Fruit fly (Drosophila melanogaster) whole organism, embryonic: Measurements from ENCODE around the gene CG43138.

Experiments
- Atf-2 ChIP-seq: fragments of 200-800 bp; sonication (Bioruptor generic); optimal IDR thresholded peaks from 2 replicates; lab custom pipeline; 2016; ENCODE audit warnings: missing biosample characterization, missing genetic modification characterization
- CG10147 ChIP-seq: fragments of 200-800 bp; sonication (Bioruptor generic); optimal IDR thresholded peaks from 2 replicates; lab custom pipeline; 2019; ENCODE audit warnings: missing biosample characterization, mild to moderate bottlenecking, missing genetic modification characterization, moderate library complexity
- CG10209 ChIP-seq: fragments of 200-800 bp; sonication (Bioruptor generic); optimal IDR thresholded peaks from 3 replicates; lab custom pipeline; 2017; ENCODE audit warnings: missing biosample characterization, mild to moderate bottlenecking, missing genetic modification characterization, missing genetic modification reagents
- CG10366 ChIP-seq: fragments of 200-800 bp; sonication (Bioruptor generic); IDR thresholded peaks from 2 replicates; pipeline ENCODE4 v1.3.6; 2022; ENCODE audit warnings: missing biosample characterization, missing genetic modification characterization
- CG10959 ChIP-seq: fragments of 200-800 bp; sonication (Bioruptor generic); IDR thresholded peaks from 2 replicates; pipeline ENCODE4 v1.3.6; 2022; ENCODE audit warnings: missing biosample characterization, missing genetic modification characterization
- CG11456 ChIP-seq: fragments of 200-800 bp; sonication (Bioruptor generic); IDR thresholded peaks from 3 replicates; pipeline ENCODE4 v1.3.6; 2022; ENCODE audit warnings: missing biosample characterization, missing genetic modification characterization
- CG11560 ChIP-seq: fragments of 200-800 bp; sonication (Bioruptor generic); IDR thresholded peaks from 3 replicates; pipeline ENCODE4 v1.3.6; 2022; ENCODE audit warnings: missing biosample characterization, missing genetic modification characterization
- CG12155 ChIP-seq: fragments of 200-800 bp; sonication (Bioruptor generic); optimal IDR thresholded peaks from 3 replicates; lab custom pipeline; 2016; ENCODE audit warnings: missing biosample characterization, missing genetic modification characterization
- CG12744 ChIP-seq: fragments of 200-800 bp; sonication (Bioruptor generic); optimal IDR thresholded peaks from 2 replicates; lab custom pipeline; 2016; ENCODE audit warnings: missing biosample characterization, missing genetic modification characterization
- CG14860 ChIP-seq: fragments of 200-800 bp; sonication (Bioruptor generic); IDR thresholded peaks from 3 replicates; pipeline ENCODE4 v1.3.6; 2022; ENCODE audit warnings: missing biosample characterization, missing genetic modification characterization; ENCODE audit not compliant: partially characterized antibody
- CG1603 ChIP-seq: fragments of 200-800 bp; sonication (Bioruptor generic); optimal IDR thresholded peaks from 2 replicates; lab custom pipeline; 2019; ENCODE audit warnings: missing biosample characterization, mild to moderate bottlenecking, missing genetic modification characterization, moderate library complexity
- CG17186 ChIP-seq: fragments of 200-800 bp; sonication (Bioruptor generic); optimal IDR thresholded peaks from 3 replicates; lab custom pipeline; 2017; ENCODE audit warnings: missing biosample characterization, missing genetic modification reagents, missing genetic modification characterization
- CG17328 ChIP-seq: fragments of 200-800 bp; sonication (Bioruptor generic); IDR thresholded peaks from 2 replicates; pipeline ENCODE4 v1.3.6; 2022; ENCODE audit warnings: missing biosample characterization, missing genetic modification characterization
- CG18599 ChIP-seq: fragments of 200-800 bp; sonication (Bioruptor generic); optimal IDR thresholded peaks from 3 replicates; lab custom pipeline; 2017; ENCODE audit warnings: missing biosample characterization, missing genetic modification characterization, mild to moderate bottlenecking, moderate library complexity, missing genetic modification reagents
- CG2116 ChIP-seq: fragments of 200-800 bp; sonication (Bioruptor generic); optimal IDR thresholded peaks from 3 replicates; lab custom pipeline; 2018; ENCODE audit warnings: missing biosample characterization, mild to moderate bottlenecking, missing genetic modification characterization
- CG2202 ChIP-seq: fragments of 200-800 bp; sonication (Bioruptor generic); optimal IDR thresholded peaks from 2 replicates; lab custom pipeline; 2018; ENCODE audit warnings: missing biosample characterization, mild to moderate bottlenecking, missing genetic modification characterization
- CG2875 ChIP-seq: fragments of 200-800 bp; sonication (Bioruptor generic); optimal IDR thresholded peaks from 2 replicates; lab custom pipeline; 2017; ENCODE audit warnings: missing biosample characterization, mild to moderate bottlenecking, missing genetic modification characterization, missing genetic modification reagents
- CG34224 ChIP-seq: fragments of 200-800 bp; sonication (Bioruptor generic); IDR thresholded peaks from 3 replicates; pipeline ENCODE4 v1.3.6; 2022; ENCODE audit warnings: missing biosample characterization, missing genetic modification characterization; ENCODE audit not compliant: partially characterized antibody
- CG3995 ChIP-seq: fragments of 200-800 bp; sonication (Bioruptor generic); optimal IDR thresholded peaks from 3 replicates; lab custom pipeline; 2016; ENCODE audit warnings: missing biosample characterization, missing genetic modification characterization
- CG7556 ChIP-seq: fragments of 200-800 bp; sonication (Bioruptor generic); optimal IDR thresholded peaks from 2 replicates; lab custom pipeline; 2017; ENCODE audit warnings: missing biosample characterization, mild to moderate bottlenecking, missing genetic modification characterization
- CG7839 ChIP-seq: fragments of 200-800 bp; sonication (Bioruptor generic); optimal IDR thresholded peaks from 3 replicates; lab custom pipeline; 2018; ENCODE audit warnings: missing biosample characterization, mild to moderate bottlenecking, missing genetic modification characterization, moderate library complexity
- CG8281 ChIP-seq: fragments of 200-800 bp; sonication (Bioruptor generic); optimal IDR thresholded peaks from 2 replicates; lab custom pipeline; 2018; ENCODE audit warnings: missing biosample characterization, mild to moderate bottlenecking, missing genetic modification characterization, moderate library complexity
- CG8924 ChIP-seq: fragments of 200-800 bp; optimal IDR thresholded peaks from 3 replicates; lab custom pipeline; 2019; ENCODE audit warnings: missing biosample characterization, mild to moderate bottlenecking, missing genetic modification characterization, moderate library complexity
- CG9727 ChIP-seq: fragments of 200-800 bp; sonication (Bioruptor generic); optimal IDR thresholded peaks from 3 replicates; lab custom pipeline; 2017; ENCODE audit warnings: missing biosample characterization, mild to moderate bottlenecking, missing genetic modification characterization
- Deaf1 ChIP-seq: fragments of 200-800 bp; optimal IDR thresholded peaks from 3 replicates; lab custom pipeline; 2019; ENCODE audit warnings: missing biosample characterization, mild to moderate bottlenecking, missing genetic modification characterization, moderate library complexity
- Ets65A ChIP-seq: fragments of 200-800 bp; sonication (Bioruptor generic); peaks from one replicate; lab custom pipeline; 2016; ENCODE audit warnings: missing biosample characterization, missing genetic modification characterization
- Hmr ChIP-seq: fragments of 200-800 bp; sonication (Bioruptor generic); optimal IDR thresholded peaks from 3 replicates; lab custom pipeline; 2017; ENCODE audit warnings: mild to moderate bottlenecking, missing biosample characterization, missing genetic modification reagents, missing genetic modification characterization
- NFAT ChIP-seq: fragments of 200-800 bp; sonication (Bioruptor generic); IDR thresholded peaks from 2 replicates; pipeline ENCODE4 v1.3.6; 2022; ENCODE audit warnings: missing biosample characterization, missing genetic modification characterization
- Neu2 ChIP-seq: fragments of 200-800 bp; sonication (Bioruptor generic); optimal IDR thresholded peaks from 3 replicates; lab custom pipeline; 2016; ENCODE audit warnings: missing biosample characterization, missing genetic modification characterization, borderline replicate concordance
- Nf-YB ChIP-seq: fragments of 200-800 bp; sonication (Bioruptor generic); optimal IDR thresholded peaks from 3 replicates; lab custom pipeline; 2019; ENCODE audit warnings: missing biosample characterization, mild to moderate bottlenecking, missing genetic modification characterization, moderate library complexity
- Side ChIP-seq: fragments of 200-800 bp; sonication (Bioruptor generic); optimal IDR thresholded peaks from 2 replicates; lab custom pipeline; 2016; ENCODE audit warnings: missing biosample characterization, missing genetic modification characterization
- Ssrp ChIP-seq: fragments of 200-800 bp; sonication (Bioruptor generic); optimal IDR thresholded peaks from 2 replicates; lab custom pipeline; 2018; ENCODE audit warnings: missing biosample characterization, mild to moderate bottlenecking, missing genetic modification characterization, moderate library complexity
- ac ChIP-seq: fragments of 200-800 bp; sonication (Bioruptor generic); optimal IDR thresholded peaks from 3 replicates; lab custom pipeline; 2017; ENCODE audit warnings: missing biosample characterization, mild to moderate bottlenecking, missing genetic modification characterization
- bcd ChIP-seq: fragments of 200-800 bp; sonication (Bioruptor generic); optimal IDR thresholded peaks from 2 replicates; lab custom pipeline; 2017; ENCODE audit warnings: missing biosample characterization, mild to moderate bottlenecking, missing genetic modification characterization
- bsh ChIP-seq, 2 experiments: fragments of 200-800 bp; sonication (Bioruptor generic); optimal IDR thresholded peaks; 2 replicates each; lab custom pipeline; 2017 to 2018; ENCODE audit warnings: mild to moderate bottlenecking in 2 of 2, missing biosample characterization in 2 of 2, missing genetic modification characterization in 2 of 2, moderate library complexity in 1 of 2
- emc ChIP-seq: fragments of 200-800 bp; sonication (Bioruptor generic); optimal IDR thresholded peaks from 2 replicates; lab custom pipeline; 2016; ENCODE audit warnings: missing biosample characterization, missing genetic modification characterization
- esg ChIP-seq: fragments of 200-800 bp; sonication (Bioruptor generic); conservative IDR thresholded peaks from 2 replicates; pipeline ENCODE4 v1.3.6; 2022; ENCODE audit warnings: missing biosample characterization, missing genetic modification characterization
- ewg ChIP-seq: fragments of 200-800 bp; sonication (Bioruptor generic); optimal IDR thresholded peaks from 3 replicates; lab custom pipeline; 2017; ENCODE audit warnings: mild to moderate bottlenecking, missing biosample characterization, missing genetic modification reagents, missing genetic modification characterization
- hkb ChIP-seq, 2 experiments: fragments of 200-800 bp in 1 of 2; fragments of >200 bp in 1 of 2; sonication (Bioruptor generic) in 1 of 2; IDR thresholded peaks in 1 of 2; optimal IDR thresholded peaks in 1 of 2; 2 replicates each; pipeline versions ENCODE4 v1.3.6 to Lab custom; 2017 to 2022; ENCODE audit warnings: missing biosample characterization in 1 of 2, missing genetic modification characterization in 1 of 2
- ken ChIP-seq: fragments of 200-800 bp; sonication (Bioruptor generic); IDR thresholded peaks from 3 replicates; pipeline ENCODE4 v1.3.6; 2022; ENCODE audit warnings: missing biosample characterization, missing genetic modification characterization
- oc ChIP-seq: fragments of 200-800 bp; sonication (Bioruptor generic); optimal IDR thresholded peaks from 2 replicates; lab custom pipeline; 2018; ENCODE audit warnings: missing biosample characterization, mild to moderate bottlenecking, missing genetic modification characterization, moderate library complexity
- p53 ChIP-seq: fragments of 200-800 bp; sonication (Bioruptor generic); optimal IDR thresholded peaks from 2 replicates; lab custom pipeline; 2016; ENCODE audit warnings: missing biosample characterization, missing genetic modification characterization
- phol ChIP-seq: fragments of 200-800 bp; sonication (Bioruptor generic); optimal IDR thresholded peaks from 3 replicates; lab custom pipeline; 2018; ENCODE audit warnings: missing biosample characterization, mild to moderate bottlenecking, missing genetic modification characterization, moderate library complexity
- sim ChIP-seq: fragments of 200-800 bp; sonication (Bioruptor generic); IDR thresholded peaks from 2 replicates; pipeline ENCODE4 v1.3.6; 2022; ENCODE audit warnings: missing biosample characterization, missing genetic modification characterization
- sqz ChIP-seq: fragments of 200-800 bp; sonication (Bioruptor generic); optimal IDR thresholded peaks from 3 replicates; lab custom pipeline; 2018; ENCODE audit warnings: missing biosample characterization, mild to moderate bottlenecking, missing genetic modification characterization
- stwl ChIP-seq: fragments of 200-800 bp; sonication (Bioruptor generic); optimal IDR thresholded peaks from 3 replicates; lab custom pipeline; 2018; ENCODE audit warnings: missing biosample characterization, mild to moderate bottlenecking, missing genetic modification characterization, moderate library complexity
- tin ChIP-seq: fragments of 200-800 bp; sonication (Bioruptor generic); optimal IDR thresholded peaks from 3 replicates; lab custom pipeline; 2016; ENCODE audit warnings: missing biosample characterization, missing genetic modification characterization
- ttk ChIP-seq: fragments of 200-800 bp; sonication (Bioruptor generic); IDR thresholded peaks from 2 replicates; pipeline ENCODE4 v2.1.2; 2022; ENCODE audit warnings: missing biosample characterization, missing genetic modification characterization
- z ChIP-seq: fragments of 200-800 bp; sonication (Bioruptor generic); IDR thresholded peaks from 3 replicates; pipeline ENCODE4 v1.3.6; 2022; ENCODE audit warnings: missing biosample characterization, missing genetic modification characterization
- zen ChIP-seq: fragments of 200-800 bp; sonication (Bioruptor generic); optimal IDR thresholded peaks from 3 replicates; lab custom pipeline; 2018; ENCODE audit warnings: missing biosample characterization, mild to moderate bottlenecking, missing genetic modification characterization, moderate library complexity

Gene CG43138

DNA sequence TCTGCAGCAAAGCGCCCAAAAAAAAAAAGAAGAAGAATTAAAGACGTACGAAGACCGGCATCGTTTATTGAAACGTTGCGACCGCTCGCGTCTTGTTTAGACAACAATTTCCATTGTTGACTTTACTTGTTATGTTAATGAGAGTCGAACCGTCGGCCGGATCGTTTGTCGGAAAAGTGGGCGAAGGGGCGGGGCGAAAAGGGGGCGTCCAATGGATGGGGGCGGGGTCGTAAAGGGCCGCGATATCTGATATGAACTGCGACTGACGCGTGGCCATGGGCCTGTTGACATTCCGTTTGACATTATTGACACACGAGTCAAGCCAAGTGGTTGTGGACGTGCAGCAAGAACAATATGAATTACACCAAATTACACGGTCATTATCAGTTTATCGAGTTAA lies 25.3 kb downstream of the CG43138 start (continued):
- TF ChIP-seq Hmr (GFP tag; lab: Kevin White, UChicago) (no peak), z (peak; percentile 55; the same call in 1 of the 3 replicates), esg (GFP tag; lab: Robert Waterston, UW) (no peak), bsh (GFP tag; optimal IDR thresholded peaks at IDR 0.05; lab: Kevin White, UChicago) (peak in 1 of 2 experiments; percentile 39), Neu2 (GFP tag; lab: Kevin White, UChicago) (no peak), stwl (tag; lab: Kevin White, UChicago) (peak; percentile 4), CG7556 (GFP tag; lab: Kevin White, UChicago) (peak; percentile 19), bcd (GFP tag; lab: Kevin White, UChicago) (no peak), CG17186 (GFP tag; lab: Kevin White, UChicago) (no peak), tin (no peak), NFAT (GFP tag; lab: Robert Waterston, UW) (no peak), CG3995 (no peak), ewg (no peak), hkb (optimal IDR thresholded peaks at IDR 0.05; lab: Kevin White, UChicago) (no peak), hkb (GFP tag; IDR thresholded peaks at IDR 0.05; lab: Robert Waterston, UW) (peak; percentile 52), Atf-2 (GFP tag; lab: Kevin White, UChicago) (no peak), CG17328 (GFP tag; lab: Robert Waterston, UW) (peak; percentile 50; the same call in 1 of the 2 replicates), CG10959 (GFP tag; lab: Robert Waterston, UW) (0 out of 2 replicates have a peak, but pooled peaks have one; percentile 11), Deaf1 (tag; lab: Kevin White, UChicago) (peak; percentile 3), CG10366 (GFP tag; lab: Robert Waterston, UW) (no peak), CG34224 (GFP tag; lab: Robert Waterston, UW) (no peak), phol (tag; lab: Kevin White, UChicago) (no peak), CG10209 (GFP tag; lab: Kevin White, UChicago) (peak; percentile 71), CG10147 (GFP tag; lab: Kevin White, UChicago) (no peak), Side (GFP tag; lab: Kevin White, UChicago) (peak; percentile 36), CG7839 (tag; lab: Kevin White, UChicago) (no peak), emc (no peak), CG11456 (GFP tag; lab: Robert Waterston, UW) (no peak), CG14860 (no peak), CG11560 (tag; lab: Robert Waterston, UW) (no peak), CG2875 (GFP tag; lab: Kevin White, UChicago) (peak; percentile 51), zen (tag; lab: Kevin White, UChicago) (peak; percentile 13), CG12155 (no peak), CG2116 (GFP tag; lab: Kevin White, UChicago) (peak; percentile 16), CG12744 (GFP tag; lab: Kevin White, UChicago) (no peak), sim (GFP tag; lab: Robert Waterston, UW) (0 out of 2 replicates have a peak, but pooled peaks have one; percentile 44), p53 (GFP tag; lab: Kevin White, UChicago) (no peak), ken (GFP tag; lab: Robert Waterston, UW) (no peak), Nf-YB (GFP tag; lab: Kevin White, UChicago) (peak; percentile 47), CG1603 (peak; percentile 45), oc (tag; lab: Kevin White, UChicago) (peak; percentile 36), ac (peak; percentile 61), ttk (no peak), CG9727 (GFP tag; lab: Kevin White, UChicago) (peak; percentile 68), Ets65A (no peak), CG8281 (tag; lab: Kevin White, UChicago) (peak; percentile 39), sqz (GFP tag; lab: Kevin White, UChicago) (peak; percentile 44), Ssrp (tag; lab: Kevin White, UChicago) (no peak), CG8924 (tag; lab: Kevin White, UChicago) (peak; percentile 11), CG18599 (GFP tag; lab: Kevin White, UChicago) (no peak), CG2202 (tag; lab: Kevin White, UChicago) (peak; percentile 79)
